Worm (Caenorhabditis elegans) whole organism, L2 larva: ENCODE data around the gene act-2.

Experiments used
- ZK546.5 ChIP-seq: sonication (generic microtip); optimal IDR thresholded peaks from 2 replicates; lab custom pipeline; 2017; ENCODE audit warnings: missing biosample characterization, missing genetic modification characterization
- ceh-82 ChIP-seq: fragments of 150-350 bp; optimal IDR thresholded peaks from 2 replicates; lab custom pipeline; 2014; ENCODE audit warnings: missing biosample characterization, missing genetic modification characterization
- elt-3 ChIP-seq: sonication (generic microtip); optimal IDR thresholded peaks from 2 replicates; lab custom pipeline; 2017; ENCODE audit warnings: missing biosample characterization, missing genetic modification characterization
- gmeb-1 ChIP-seq: fragments of 150-350 bp; optimal IDR thresholded peaks from 2 replicates; lab custom pipeline; 2014; ENCODE audit warnings: missing biosample characterization, missing genetic modification characterization
- lin-39 ChIP-seq: fragments of 150-350 bp; optimal IDR thresholded peaks from 2 replicates; lab custom pipeline; 2014; ENCODE audit warnings: missing biosample characterization, missing genetic modification reagents, missing genetic modification characterization
- lsy-2 ChIP-seq, 2 experiments: fragments of 150-350 bp in 1 of 2; sonication (generic microtip) in 1 of 2; optimal IDR thresholded peaks; 2 replicates each; lab custom pipeline; 2014 to 2017; ENCODE audit warnings: missing biosample characterization in 2 of 2, missing genetic modification characterization in 2 of 2
- mdl-1 ChIP-seq, 2 experiments: fragments of 150-350 bp in 1 of 2; sonication (generic microtip) in 1 of 2; optimal IDR thresholded peaks; 2 replicates each; lab custom pipeline; 2017; ENCODE audit warnings: missing biosample characterization in 2 of 2, missing genetic modification characterization in 2 of 2
- nhr-25 ChIP-seq: fragments of 150-350 bp; sonication (generic microtip); optimal IDR thresholded peaks from 3 replicates; lab custom pipeline; 2014; ENCODE audit warnings: missing biosample characterization, missing genetic modification characterization
- sma-9 ChIP-seq, 2 experiments: fragments of 150-350 bp in 1 of 2; sonication (generic microtip) in 1 of 2; optimal IDR thresholded peaks; 2 replicates each; lab custom pipeline; 2014 to 2016; ENCODE audit warnings: missing genetic modification characterization in 2 of 2, mild to moderate bottlenecking in 1 of 2, missing biosample characterization in 1 of 2, missing compliant biosample characterization in 1 of 2, missing genetic modification reagents in 1 of 2, moderate library complexity in 1 of 2
- snpc-4 ChIP-seq: fragments of 150-350 bp; optimal IDR thresholded peaks from 2 replicates; lab custom pipeline; 2014; ENCODE audit warnings: missing biosample characterization, missing genetic modification characterization
- zag-1 ChIP-seq: fragments of 150-350 bp; optimal IDR thresholded peaks from 2 replicates; lab custom pipeline; 2014; ENCODE audit warnings: missing biosample characterization, missing genetic modification characterization

ce11 chrV:11082964-11083363, 5.0 kb upstream of the act-2 start:
- TF ChIP-seq sma-9 (GFP tag; optimal IDR thresholded peaks at IDR 0.05; lab: Kevin White, UChicago) (no peak), sma-9 (tag; optimal IDR thresholded peaks at IDR 0.05; lab: Kevin White, UChicago) (no peak), snpc-4 (tag; lab: Kevin White, UChicago) (no peak), lin-39 (no peak), ceh-82 (no peak), zag-1 (tag; lab: Kevin White, UChicago) (no peak), mdl-1 (tag; optimal IDR thresholded peaks at IDR 0.05; lab: Kevin White, UChicago) (no peak), nhr-25 (tag; lab: Kevin White, UChicago) (no peak), elt-3 (tag; lab: Kevin White, UChicago) (no peak), lsy-2 (tag; optimal IDR thresholded peaks at IDR 0.05; lab: Kevin White, UChicago) (no peak), gmeb-1 (tag; lab: Kevin White, UChicago) (no peak), ZK546.5 (tag; lab: Kevin White, UChicago) (no peak)
